Worm (Caenorhabditis elegans) whole organism, L3 larva: ENCODE measurements around the gene immt-2.

Experiments
- R02D3.7 ChIP-seq: fragments of 150-350 bp; optimal IDR thresholded peaks from 2 replicates; lab custom pipeline; 2014; ENCODE audit warnings: missing biosample characterization, missing genetic modification characterization
- egl-5 ChIP-seq: fragments of 150-350 bp; optimal IDR thresholded peaks from 2 replicates; lab custom pipeline; 2017; ENCODE audit warnings: missing biosample characterization, missing genetic modification reagents, missing genetic modification characterization, inconsistent platforms
- elt-2 ChIP-seq: sonication (generic microtip); optimal IDR thresholded peaks from 2 replicates; lab custom pipeline; 2016; ENCODE audit warnings: missing genetic modification reagents, mild to moderate bottlenecking, missing genetic modification characterization, missing compliant biosample characterization
- fkh-10 ChIP-seq: sonication (generic microtip); optimal IDR thresholded peaks from 2 replicates; lab custom pipeline; 2017; ENCODE audit warnings: missing biosample characterization, missing genetic modification reagents, missing genetic modification characterization
- nhr-11 ChIP-seq: fragments of 150-350 bp; optimal IDR thresholded peaks from 2 replicates; lab custom pipeline; 2014; ENCODE audit warnings: missing biosample characterization, missing genetic modification characterization
- nhr-12 ChIP-seq: fragments of 150-350 bp; optimal IDR thresholded peaks from 2 replicates; lab custom pipeline; 2014; ENCODE audit warnings: missing biosample characterization, missing genetic modification characterization
- nhr-237 ChIP-seq: fragments of 150-350 bp; optimal IDR thresholded peaks from 2 replicates; lab custom pipeline; 2014; ENCODE audit warnings: missing biosample characterization, missing genetic modification characterization
- nhr-25 ChIP-seq: sonication (generic microtip); optimal IDR thresholded peaks from 2 replicates; lab custom pipeline; 2017; ENCODE audit warnings: missing biosample characterization, missing genetic modification characterization
- skn-1 ChIP-seq: fragments of 150-350 bp; optimal IDR thresholded peaks from 2 replicates; lab custom pipeline; 2014; ENCODE audit warnings: missing biosample characterization, missing genetic modification characterization
- unc-39 ChIP-seq: sonication (generic microtip); optimal IDR thresholded peaks from 4 replicates; lab custom pipeline; 2017; ENCODE audit warnings: missing biosample characterization, missing genetic modification characterization
- zag-1 ChIP-seq: fragments of 150-350 bp; optimal IDR thresholded peaks from 2 replicates; lab custom pipeline; 2014; ENCODE audit warnings: missing biosample characterization, missing genetic modification characterization

DNA sequence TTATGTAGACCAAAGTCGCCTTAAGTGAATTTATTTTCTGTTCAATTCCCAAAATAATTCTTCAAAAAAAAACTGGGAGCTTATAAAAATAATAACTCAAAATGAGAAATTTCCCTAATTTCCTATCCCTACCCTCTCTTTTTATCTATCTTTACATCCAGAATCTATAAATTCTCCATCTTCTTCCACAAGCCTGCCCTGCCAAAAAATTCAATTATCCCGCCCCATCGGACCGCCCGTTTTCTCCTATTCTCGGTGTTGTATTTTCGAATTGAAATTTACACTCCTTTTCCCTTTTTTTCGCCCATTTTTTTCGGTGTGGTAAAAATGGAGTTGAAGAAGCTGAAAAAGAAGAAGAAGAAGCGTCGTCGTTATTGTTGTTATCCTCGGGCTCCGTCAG lies 39.6 kb upstream of the immt-2 start:
- TF ChIP-seq nhr-11 (no peak), nhr-237 (tag; lab: Kevin White, UChicago) (no peak), fkh-10 (GFP tag; lab: Kevin White, UChicago) (no peak), skn-1 (tag; lab: Kevin White, UChicago) (no peak), unc-39 (tag; lab: Kevin White, UChicago) (no peak), zag-1 (no peak), egl-5 (tag; lab: Kevin White, UChicago) (no peak), nhr-12 (no peak), nhr-25 (tag; lab: Kevin White, UChicago) (no peak), R02D3.7 (no peak), elt-2 (tag; lab: Kevin White, UChicago) (no peak)
